Fruit fly (Drosophila melanogaster) S2 (cell line): ENCODE data around the gene Cyp311a1.

Experiments used
- CG8478 ChIP-seq: fragments of >200 bp; optimal IDR thresholded peaks from 2 replicates; lab custom pipeline; 2018
- CTCF ChIP-seq, 2 experiments: fragments of >200 bp; optimal IDR thresholded peaks; 2 replicates each; lab custom pipeline; 2018

- TF ChIP-seq CG8478 (lab: Kevin White, UChicago) (no peak), CTCF (optimal IDR thresholded peaks at IDR 0.05; lab: Kevin White, UChicago) (no peak)
These were observed 41.5 kb upstream of the Cyp311a1 start, which contains the start of gene moon for dm6 chrX:12072718-12073117.
